Fruit fly (Drosophila melanogaster) whole organism, embryonic: ENCODE measurements around the gene CG1638.
A peak's percentile ranks its signal among the peaks of the same experiment; 100 is the strongest.

Experiments used
- Asciz ChIP-seq: fragments of 200-800 bp; sonication (Bioruptor generic); optimal IDR thresholded peaks from 2 replicates; lab custom pipeline; 2017; ENCODE audit warnings: missing biosample characterization, mild to moderate bottlenecking, missing genetic modification characterization, missing genetic modification reagents
- Bteb2 ChIP-seq: fragments of 200-800 bp; sonication (Bioruptor generic); optimal IDR thresholded peaks from 2 replicates; lab custom pipeline; 2016; ENCODE audit warnings: missing biosample characterization, missing genetic modification characterization
- CG10654 ChIP-seq: fragments of 200-800 bp; sonication (Bioruptor generic); optimal IDR thresholded peaks from 2 replicates; lab custom pipeline; 2016; ENCODE audit warnings: missing biosample characterization, missing genetic modification characterization
- CG14441 ChIP-seq: fragments of 200-800 bp; sonication (Bioruptor generic); IDR thresholded peaks from 2 replicates; pipeline ENCODE4 v1.3.6; 2022; ENCODE audit warnings: missing biosample characterization, missing genetic modification characterization
- CG15514 ChIP-seq: fragments of 200-800 bp; sonication (Bioruptor generic); optimal IDR thresholded peaks from 3 replicates; lab custom pipeline; 2017; ENCODE audit warnings: missing biosample characterization, missing genetic modification characterization, mild to moderate bottlenecking, moderate library complexity, missing genetic modification reagents
- CG15601 ChIP-seq: fragments of 200-800 bp; sonication (Bioruptor generic); optimal IDR thresholded peaks from 3 replicates; lab custom pipeline; 2019; ENCODE audit warnings: missing biosample characterization, mild to moderate bottlenecking, missing genetic modification characterization, moderate library complexity
- CG1602 ChIP-seq: fragments of 200-800 bp; sonication (Bioruptor generic); optimal IDR thresholded peaks from 3 replicates; lab custom pipeline; 2016; ENCODE audit warnings: missing biosample characterization, missing genetic modification characterization
- CG17568 ChIP-seq: fragments of 200-800 bp; sonication (Bioruptor generic); optimal IDR thresholded peaks from 2 replicates; lab custom pipeline; 2018; ENCODE audit warnings: missing biosample characterization, mild to moderate bottlenecking, missing genetic modification characterization, moderate library complexity
- CG17912 ChIP-seq: fragments of 200-800 bp; sonication (Bioruptor generic); optimal IDR thresholded peaks from 2 replicates; lab custom pipeline; 2018; ENCODE audit warnings: missing biosample characterization, mild to moderate bottlenecking, missing genetic modification characterization
- CG18764 ChIP-seq: fragments of 200-800 bp; sonication (Bioruptor generic); optimal IDR thresholded peaks from 3 replicates; lab custom pipeline; 2016; ENCODE audit warnings: missing biosample characterization, missing genetic modification characterization
- CG30431 ChIP-seq: fragments of 200-800 bp; sonication (Bioruptor generic); optimal IDR thresholded peaks from 2 replicates; lab custom pipeline; 2017; ENCODE audit warnings: missing biosample characterization, missing genetic modification characterization
- CG31441 ChIP-seq: fragments of 200-800 bp; sonication (Bioruptor generic); IDR thresholded peaks from 2 replicates; pipeline ENCODE4 v1.3.6; 2022; ENCODE audit warnings: missing biosample characterization, missing genetic modification characterization
- CG32767 ChIP-seq: fragments of 200-800 bp; sonication (Bioruptor generic); IDR thresholded peaks from 2 replicates; pipeline ENCODE4 v1.3.6; 2022; ENCODE audit warnings: missing biosample characterization, missing genetic modification characterization
- CG3995 ChIP-seq: fragments of 200-800 bp; sonication (Bioruptor generic); optimal IDR thresholded peaks from 3 replicates; lab custom pipeline; 2016; ENCODE audit warnings: missing biosample characterization, missing genetic modification characterization
- CG4424 ChIP-seq: fragments of 200-800 bp; sonication (Bioruptor generic); optimal IDR thresholded peaks from 3 replicates; lab custom pipeline; 2016; ENCODE audit warnings: missing biosample characterization, missing genetic modification characterization
- CG6654 ChIP-seq: fragments of 200-800 bp; sonication (Bioruptor generic); optimal IDR thresholded peaks from 2 replicates; lab custom pipeline; 2017; ENCODE audit warnings: missing biosample characterization, mild to moderate bottlenecking, missing genetic modification characterization
- CG7963 ChIP-seq: fragments of 200-800 bp; sonication (Bioruptor generic); IDR thresholded peaks from 3 replicates; pipeline ENCODE4 v1.3.6; 2022; ENCODE audit warnings: missing biosample characterization, missing genetic modification characterization; ENCODE audit not compliant: partially characterized antibody
- CG8765 ChIP-seq: fragments of 200-800 bp; sonication (Bioruptor generic); IDR thresholded peaks from 2 replicates; pipeline ENCODE4 v1.3.6; 2022; ENCODE audit warnings: missing biosample characterization, missing genetic modification characterization
- CG9727 ChIP-seq: fragments of 200-800 bp; sonication (Bioruptor generic); optimal IDR thresholded peaks from 3 replicates; lab custom pipeline; 2017; ENCODE audit warnings: missing biosample characterization, mild to moderate bottlenecking, missing genetic modification characterization
- Deaf1 ChIP-seq: fragments of 200-800 bp; optimal IDR thresholded peaks from 3 replicates; lab custom pipeline; 2019; ENCODE audit warnings: missing biosample characterization, mild to moderate bottlenecking, missing genetic modification characterization, moderate library complexity
- Dip2 ChIP-seq: fragments of 200-800 bp; sonication (Bioruptor generic); IDR thresholded peaks from 2 replicates; pipeline ENCODE4 v1.3.6; 2022; ENCODE audit warnings: missing biosample characterization, missing genetic modification characterization
- Fer1 ChIP-seq: fragments of 200-800 bp; sonication (Bioruptor generic); optimal IDR thresholded peaks from 2 replicates; lab custom pipeline; 2017; ENCODE audit warnings: missing biosample characterization, mild to moderate bottlenecking, missing genetic modification characterization
- H2.0 ChIP-seq: fragments of 200-800 bp; sonication (Bioruptor generic); IDR thresholded peaks from 2 replicates; pipeline ENCODE4 v1.3.6; 2022; ENCODE audit warnings: missing biosample characterization, missing genetic modification characterization
- Hey ChIP-seq: fragments of 200-800 bp; sonication (Bioruptor generic); optimal IDR thresholded peaks from 3 replicates; lab custom pipeline; 2018; ENCODE audit warnings: missing biosample characterization, mild to moderate bottlenecking, missing genetic modification characterization
- Jarid2 ChIP-seq: fragments of 200-800 bp; sonication (Bioruptor generic); optimal IDR thresholded peaks from 3 replicates; lab custom pipeline; 2017; ENCODE audit warnings: mild to moderate bottlenecking, missing biosample characterization, missing genetic modification reagents, missing genetic modification characterization
- MTF-1 ChIP-seq: fragments of 200-800 bp; sonication (Bioruptor generic); optimal IDR thresholded peaks from 2 replicates; lab custom pipeline; 2018; ENCODE audit warnings: missing biosample characterization, mild to moderate bottlenecking, missing genetic modification characterization, borderline replicate concordance
- Mrtf ChIP-seq: fragments of 200-800 bp; sonication (Bioruptor generic); IDR thresholded peaks from 3 replicates; pipeline ENCODE4 v1.3.6; 2022; ENCODE audit warnings: missing biosample characterization, missing genetic modification characterization
- NfI ChIP-seq: fragments of 200-800 bp; sonication (Bioruptor generic); optimal IDR thresholded peaks from 3 replicates; lab custom pipeline; 2018; ENCODE audit warnings: missing biosample characterization, mild to moderate bottlenecking, missing genetic modification characterization, moderate library complexity
- Pdp1 ChIP-seq, 2 experiments: fragments of 200-800 bp; sonication (Bioruptor generic); optimal IDR thresholded peaks; 3 replicates each; lab custom pipeline; 2016; ENCODE audit warnings: missing biosample characterization in 2 of 2, missing genetic modification characterization in 2 of 2, mild to moderate bottlenecking in 1 of 2, moderate library complexity in 1 of 2
- Rx ChIP-seq: fragments of 200-800 bp; sonication (Bioruptor generic); IDR thresholded peaks from 2 replicates; pipeline ENCODE4 v1.3.6; 2022; ENCODE audit warnings: missing biosample characterization, missing genetic modification characterization
- TFAM ChIP-seq: fragments of 200-800 bp; sonication (Bioruptor generic); optimal IDR thresholded peaks from 2 replicates; lab custom pipeline; 2017; ENCODE audit warnings: missing biosample characterization, missing genetic modification characterization, inconsistent platforms
- abd-A ChIP-seq: fragments of 200-800 bp; sonication (Bioruptor generic); optimal IDR thresholded peaks from 3 replicates; lab custom pipeline; 2019; ENCODE audit warnings: missing biosample characterization, mild to moderate bottlenecking, missing genetic modification characterization, moderate library complexity
- ash1 ChIP-seq: fragments of 200-800 bp; sonication (Bioruptor generic); optimal IDR thresholded peaks from 2 replicates; lab custom pipeline; 2018; ENCODE audit warnings: missing biosample characterization, mild to moderate bottlenecking, missing genetic modification characterization
- bcd ChIP-seq: fragments of 200-800 bp; sonication (Bioruptor generic); optimal IDR thresholded peaks from 2 replicates; lab custom pipeline; 2017; ENCODE audit warnings: missing biosample characterization, mild to moderate bottlenecking, missing genetic modification characterization
- caup ChIP-seq: fragments of 200-800 bp; sonication (Bioruptor generic); optimal IDR thresholded peaks from 3 replicates; lab custom pipeline; 2017; ENCODE audit warnings: missing biosample characterization, mild to moderate bottlenecking, missing genetic modification characterization, moderate library complexity; ENCODE audit not compliant: severe bottlenecking
- chinmo ChIP-seq: fragments of 200-800 bp; sonication (Bioruptor generic); IDR thresholded peaks from 4 replicates; pipeline ENCODE4 v1.3.6; 2022; ENCODE audit warnings: missing biosample characterization, missing genetic modification characterization; ENCODE audit not compliant: partially characterized antibody
- croc ChIP-seq: fragments of 200-800 bp; sonication (Bioruptor generic); conservative IDR thresholded peaks from 3 replicates; pipeline ENCODE4 v1.3.6; 2022; ENCODE audit warnings: missing biosample characterization, missing genetic modification characterization
- da ChIP-seq: fragments of 200-800 bp; sonication (Bioruptor generic); optimal IDR thresholded peaks from 2 replicates; lab custom pipeline; 2016; ENCODE audit warnings: missing biosample characterization, missing genetic modification characterization
- dimm ChIP-seq: fragments of 200-800 bp; sonication (Bioruptor generic); IDR thresholded peaks from 2 replicates; pipeline ENCODE4 v1.3.6; 2022; ENCODE audit warnings: missing biosample characterization, missing genetic modification characterization
- fru ChIP-seq: fragments of >200 bp; optimal IDR thresholded peaks from 2 replicates; lab custom pipeline; 2017
- gt ChIP-seq: fragments of 200-800 bp; sonication (Bioruptor generic); IDR thresholded peaks from 2 replicates; pipeline ENCODE4 v1.3.6; 2022; ENCODE audit warnings: missing biosample characterization, missing genetic modification characterization
- insv ChIP-seq, 2 experiments: fragments of 200-800 bp; sonication (Bioruptor generic); optimal IDR thresholded peaks; 3 replicates each; lab custom pipeline; 2016 to 2018; ENCODE audit warnings: missing biosample characterization in 2 of 2, missing genetic modification characterization in 2 of 2
- jigr1 ChIP-seq: fragments of 200-800 bp; sonication (Bioruptor generic); IDR thresholded peaks from 3 replicates; pipeline ENCODE4 v1.3.6; 2022; ENCODE audit warnings: missing biosample characterization, missing genetic modification characterization
- ken ChIP-seq: fragments of 200-800 bp; sonication (Bioruptor generic); IDR thresholded peaks from 3 replicates; pipeline ENCODE4 v1.3.6; 2022; ENCODE audit warnings: missing biosample characterization, missing genetic modification characterization
- mam ChIP-seq: fragments of 200-800 bp; sonication (Bioruptor generic); optimal IDR thresholded peaks from 3 replicates; lab custom pipeline; 2016; ENCODE audit warnings: missing biosample characterization, missing genetic modification characterization
- otp ChIP-seq: fragments of 200-800 bp; sonication (Bioruptor generic); IDR thresholded peaks from 3 replicates; pipeline ENCODE4, ENCODE4 v1.3.6; 2022; ENCODE audit warnings: missing biosample characterization, missing genetic modification characterization
- peb ChIP-seq: fragments of 200-800 bp; sonication (Bioruptor generic); IDR thresholded peaks from 2 replicates; pipeline ENCODE4 v1.3.6; 2022; ENCODE audit warnings: missing biosample characterization, missing genetic modification characterization
- pho ChIP-seq: fragments of 200-800 bp; sonication (Bioruptor generic); optimal IDR thresholded peaks from 2 replicates; lab custom pipeline; 2016; ENCODE audit warnings: missing biosample characterization, missing genetic modification characterization
- psq ChIP-seq: fragments of 200-800 bp; sonication (Bioruptor generic); optimal IDR thresholded peaks from 2 replicates; lab custom pipeline; 2017; ENCODE audit warnings: missing biosample characterization, missing genetic modification characterization
- seq ChIP-seq: fragments of 200-800 bp; sonication (Bioruptor generic); IDR thresholded peaks from 2 replicates; pipeline ENCODE4 v1.3.6; 2022; ENCODE audit warnings: missing biosample characterization, missing genetic modification characterization
- zen ChIP-seq: fragments of 200-800 bp; sonication (Bioruptor generic); optimal IDR thresholded peaks from 3 replicates; lab custom pipeline; 2018; ENCODE audit warnings: missing biosample characterization, mild to moderate bottlenecking, missing genetic modification characterization, moderate library complexity

The CG1638 gene

DNA sequence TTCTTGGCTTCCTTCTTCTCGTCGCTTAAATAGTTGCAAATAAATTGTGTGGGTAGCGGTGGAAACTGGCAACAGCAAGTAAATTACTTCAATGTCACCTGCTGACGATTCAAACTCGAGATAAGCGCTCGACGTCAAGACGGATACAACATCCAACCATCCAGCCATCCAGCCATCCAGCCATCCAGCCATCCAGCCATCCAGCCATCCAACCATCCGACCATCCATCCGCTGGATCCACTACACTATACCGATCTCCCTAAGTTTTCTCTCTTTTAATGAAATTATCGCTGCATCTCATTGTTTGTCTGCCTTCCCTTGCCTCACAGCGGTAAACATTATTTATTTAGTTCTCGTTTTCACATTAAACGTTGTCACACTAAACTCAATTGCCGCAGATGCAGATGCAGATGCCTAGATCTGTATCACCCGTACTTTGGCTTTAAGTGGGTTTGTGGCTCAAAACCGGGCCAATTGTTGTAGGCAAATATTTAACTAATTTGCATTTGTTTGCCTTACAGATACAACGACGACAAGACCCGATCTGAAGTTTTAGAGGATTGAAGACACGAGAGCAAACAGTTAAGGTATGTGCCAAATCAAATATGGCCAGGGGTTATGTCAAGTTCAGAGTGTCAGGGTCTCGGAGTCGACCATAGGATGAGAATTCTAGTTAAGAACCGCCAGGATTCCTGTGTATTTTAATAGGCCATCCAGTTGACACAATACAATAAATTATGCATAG lies 41.4 kb upstream of the CG1638 start (continued):
- no peak for TF ChIP-seq Mrtf (GFP tag; lab: Robert Waterston, UW)
- no peak for TF ChIP-seq Dip2 (GFP tag; lab: Robert Waterston, UW)
- no peak for TF ChIP-seq caup (GFP tag; lab: Kevin White, UChicago)
- TF ChIP-seq psq (GFP tag; lab: Kevin White, UChicago) = no peak
- peak; percentile 23 for TF ChIP-seq Asciz (GFP tag; lab: Kevin White, UChicago)
- no peak for TF ChIP-seq Deaf1 (tag; lab: Kevin White, UChicago)
- TF ChIP-seq NfI (GFP tag; lab: Kevin White, UChicago) = no peak
- TF ChIP-seq da (GFP tag; lab: Kevin White, UChicago) = no peak
- TF ChIP-seq CG4424 (GFP tag; lab: Kevin White, UChicago) = no peak
- TF ChIP-seq CG17912 (GFP tag; lab: Kevin White, UChicago) = no peak
- TF ChIP-seq CG32767 = no peak
- TF ChIP-seq abd-A = no peak
- TF ChIP-seq CG3995 (GFP tag; lab: Kevin White, UChicago) = no peak
- TF ChIP-seq CG15601 (tag; lab: Kevin White, UChicago) = peak; percentile 53
- TF ChIP-seq ash1 (GFP tag; lab: Kevin White, UChicago) = no peak
- TF ChIP-seq CG31441 (GFP tag; lab: Robert Waterston, UW) = peak; percentile 19; the same call in 1 of the 2 replicates
- no peak for TF ChIP-seq gt (GFP tag; lab: Robert Waterston, UW)
- no peak for TF ChIP-seq peb (GFP tag; lab: Robert Waterston, UW)
- no peak for TF ChIP-seq MTF-1 (GFP tag; lab: Kevin White, UChicago)
- TF ChIP-seq CG1602 (GFP tag; lab: Kevin White, UChicago) = no peak
- no peak for TF ChIP-seq CG10654 (GFP tag; lab: Kevin White, UChicago)
- TF ChIP-seq CG18764 (GFP tag; lab: Kevin White, UChicago) = no peak
- TF ChIP-seq Pdp1 (GFP tag; optimal IDR thresholded peaks at IDR 0.05; lab: Kevin White, UChicago) = no peak
- no peak for TF ChIP-seq TFAM (GFP tag; lab: Kevin White, UChicago)
- no peak for TF ChIP-seq dimm (GFP tag; lab: Robert Waterston, UW)
- no peak for TF ChIP-seq mam (GFP tag; lab: Kevin White, UChicago)
- no peak for TF ChIP-seq Rx (GFP tag; lab: Robert Waterston, UW)
- TF ChIP-seq CG8765 (GFP tag; lab: Robert Waterston, UW) = no peak
- TF ChIP-seq Bteb2 (GFP tag; lab: Kevin White, UChicago) = no peak
- peak; percentile 10 for TF ChIP-seq CG17568 (GFP tag; lab: Kevin White, UChicago)
- TF ChIP-seq otp = peak; percentile 52; the same call in 1 of the 3 replicates
- TF ChIP-seq seq (GFP tag; lab: Robert Waterston, UW) = no peak
- no peak for TF ChIP-seq croc
- TF ChIP-seq CG6654 = no peak
- TF ChIP-seq CG14441 (GFP tag; lab: Robert Waterston, UW) = no peak
- TF ChIP-seq bcd = no peak
- no peak for TF ChIP-seq fru (lab: Kevin White, UChicago)
- TF ChIP-seq Fer1 (GFP tag; lab: Kevin White, UChicago) = no peak
- no peak for TF ChIP-seq pho (GFP tag; lab: Kevin White, UChicago)
- peak; percentile 3 for TF ChIP-seq zen (tag; lab: Kevin White, UChicago)
- TF ChIP-seq chinmo (GFP tag; lab: Robert Waterston, UW) = no peak
- no peak for TF ChIP-seq CG30431 (GFP tag; lab: Kevin White, UChicago)
- TF ChIP-seq insv (GFP tag; optimal IDR thresholded peaks at IDR 0.05; lab: Kevin White, UChicago) = no peak
- TF ChIP-seq Jarid2 (GFP tag; lab: Kevin White, UChicago) = peak; percentile 9
- TF ChIP-seq jigr1 (GFP tag; lab: Robert Waterston, UW) = no peak
- no peak for TF ChIP-seq Hey (tag; lab: Kevin White, UChicago)
- no peak for TF ChIP-seq CG7963 (GFP tag; lab: Robert Waterston, UW)
- no peak for TF ChIP-seq H2.0 (GFP tag; lab: Robert Waterston, UW)
- peak; percentile 27 for TF ChIP-seq CG9727
- TF ChIP-seq CG15514 = no peak
- no peak for TF ChIP-seq ken (GFP tag; lab: Robert Waterston, UW)
